Fruit fly (Drosophila melanogaster) whole organism, pupa: ENCODE results near the gene HERC2.
"Not testable (repeated sequence)": the region's sequence is repeated elsewhere in the genome, so short reads cannot be mapped to it uniquely, and the experiment has no call there.

Source experiments
- CG10348 ChIP-seq: fragments of 200-800 bp; sonication (Bioruptor generic); IDR thresholded peaks from 2 replicates; pipeline ENCODE4 v1.3.6; 2022; ENCODE audit warnings: missing biosample characterization, missing genetic modification characterization
- CG12605 ChIP-seq: fragments of 200-800 bp; sonication (Bioruptor generic); IDR thresholded peaks from 2 replicates; pipeline ENCODE4 v1.3.6; 2022; ENCODE audit warnings: missing biosample characterization, missing genetic modification characterization
- CG13204 ChIP-seq: fragments of 200-800 bp; sonication (Bioruptor generic); optimal IDR thresholded peaks from 2 replicates; lab custom pipeline; 2018; ENCODE audit warnings: missing biosample characterization, mild to moderate bottlenecking, missing genetic modification characterization, moderate library complexity
- CG14655 ChIP-seq: fragments of 200-800 bp; sonication (Bioruptor generic); optimal IDR thresholded peaks from 3 replicates; lab custom pipeline; 2017; ENCODE audit warnings: mild to moderate bottlenecking, missing biosample characterization, missing genetic modification reagents, missing genetic modification characterization
- CG15710 ChIP-seq: fragments of 200-800 bp; sonication (Bioruptor generic); optimal IDR thresholded peaks from 2 replicates; lab custom pipeline; 2018; ENCODE audit warnings: missing biosample characterization, mild to moderate bottlenecking, missing genetic modification characterization, moderate library complexity
- CG17806 ChIP-seq: fragments of 200-800 bp; sonication (Bioruptor generic); optimal IDR thresholded peaks from 2 replicates; lab custom pipeline; 2018; ENCODE audit warnings: missing biosample characterization, mild to moderate bottlenecking, missing genetic modification characterization, moderate library complexity
- CG32121 ChIP-seq: fragments of 200-800 bp; sonication (Bioruptor generic); IDR thresholded peaks from 2 replicates; pipeline ENCODE4 v1.3.6; 2022; ENCODE audit warnings: missing biosample characterization, missing genetic modification characterization
- CG34367 ChIP-seq: fragments of 200-800 bp; sonication (Bioruptor generic); optimal IDR thresholded peaks from 2 replicates; lab custom pipeline; 2018; ENCODE audit warnings: missing biosample characterization, mild to moderate bottlenecking, missing genetic modification characterization
- CG4496 ChIP-seq: fragments of 200-800 bp; sonication (Bioruptor generic); IDR thresholded peaks from 3 replicates; pipeline ENCODE4 v1.3.6; 2022; ENCODE audit warnings: missing biosample characterization, missing genetic modification characterization
- CG8159 ChIP-seq: fragments of 200-800 bp; sonication (Bioruptor generic); optimal IDR thresholded peaks from 3 replicates; lab custom pipeline; 2018; ENCODE audit warnings: missing biosample characterization, mild to moderate bottlenecking, missing genetic modification characterization, moderate library complexity
- CG8301 ChIP-seq: fragments of 200-800 bp; sonication (Bioruptor generic); optimal IDR thresholded peaks from 2 replicates; lab custom pipeline; 2018; ENCODE audit warnings: missing biosample characterization, mild to moderate bottlenecking, missing genetic modification characterization
- CG9948 ChIP-seq: fragments of 200-800 bp; sonication (Bioruptor generic); optimal IDR thresholded peaks from 2 replicates; lab custom pipeline; 2018; ENCODE audit warnings: missing biosample characterization, mild to moderate bottlenecking, missing genetic modification characterization, moderate library complexity
- D1 ChIP-seq: fragments of 200-800 bp; sonication (Bioruptor generic); optimal IDR thresholded peaks from 2 replicates; lab custom pipeline; 2018; ENCODE audit warnings: missing biosample characterization, mild to moderate bottlenecking, missing genetic modification characterization, moderate library complexity
- EcR ChIP-seq: fragments of 200-800 bp; sonication (Bioruptor generic); optimal IDR thresholded peaks from 3 replicates; lab custom pipeline; 2019; ENCODE audit warnings: missing biosample characterization, missing genetic modification characterization, mild to moderate bottlenecking, moderate library complexity, missing genetic modification reagents
- Ets98B ChIP-seq: fragments of 200-800 bp; sonication (Bioruptor generic); IDR thresholded peaks from 2 replicates; pipeline ENCODE4 v1.3.6; 2022; ENCODE audit warnings: missing biosample characterization, missing genetic modification characterization
- Pif1A ChIP-seq: fragments of 200-800 bp; sonication (Bioruptor generic); optimal IDR thresholded peaks from 3 replicates; lab custom pipeline; 2016; ENCODE audit warnings: missing biosample characterization, missing genetic modification characterization
- Pif1B ChIP-seq: fragments of 200-800 bp; sonication (Bioruptor generic); optimal IDR thresholded peaks from 3 replicates; lab custom pipeline; 2016; ENCODE audit warnings: missing biosample characterization, missing genetic modification characterization
- fd96Ca ChIP-seq: fragments of 200-800 bp; sonication (Bioruptor generic); IDR thresholded peaks from 3 replicates; pipeline ENCODE4 v1.3.6; 2022; ENCODE audit warnings: missing biosample characterization, missing genetic modification characterization
- gl ChIP-seq: fragments of 200-800 bp; sonication (Bioruptor generic); optimal IDR thresholded peaks from 2 replicates; lab custom pipeline; 2018; ENCODE audit warnings: missing biosample characterization, mild to moderate bottlenecking, missing genetic modification characterization
- rn ChIP-seq: fragments of 200-800 bp; sonication (Bioruptor generic); IDR thresholded peaks from 2 replicates; pipeline ENCODE4 v1.3.6; 2022; ENCODE audit warnings: missing biosample characterization, missing genetic modification characterization

HERC2 gene

DNA sequence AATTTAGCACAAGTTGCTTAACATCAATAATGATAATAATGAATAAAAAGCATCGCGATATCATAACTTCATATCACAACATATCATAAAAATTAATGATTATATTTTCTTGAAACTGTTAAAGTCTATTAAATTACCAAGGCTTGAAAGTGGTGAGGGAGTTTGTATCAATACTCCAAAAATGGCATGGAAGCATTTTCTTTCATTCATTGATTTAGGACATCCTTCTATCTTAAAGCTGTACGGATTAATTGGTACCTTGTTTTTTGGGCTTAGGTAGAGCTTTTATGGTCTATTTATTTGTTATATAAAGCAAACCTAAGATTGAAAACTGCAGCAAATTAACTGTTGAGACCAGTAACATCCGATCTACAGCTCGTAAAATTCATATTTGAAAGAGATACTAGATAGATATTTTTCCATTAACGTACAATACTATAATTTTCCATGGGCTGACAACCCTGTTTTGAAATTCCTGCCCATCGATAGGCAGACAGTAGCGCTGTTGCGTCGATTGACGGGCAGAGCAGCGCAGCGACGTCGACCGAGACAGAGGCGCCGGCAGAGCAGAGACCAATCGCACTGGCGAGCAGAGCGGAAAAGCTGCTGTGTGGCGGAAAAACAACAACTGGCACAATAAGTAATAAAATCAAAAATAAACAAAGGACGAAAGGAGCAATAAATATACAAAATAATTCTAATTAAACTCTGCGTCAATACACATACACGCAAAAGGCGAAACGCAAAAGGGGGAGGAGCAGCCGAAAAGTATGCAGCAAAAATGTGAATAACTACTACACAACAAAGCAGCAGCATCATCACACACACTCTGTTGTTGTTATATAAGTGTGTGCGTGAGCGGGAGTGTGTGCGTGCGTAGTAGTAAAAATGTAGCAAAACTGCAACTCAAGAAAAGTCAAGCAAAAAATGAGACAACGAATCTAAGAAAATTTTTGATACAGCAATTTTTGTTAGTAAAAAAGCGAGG is 39.4 kb downstream of the HERC2 start, which contains the start of gene CG1695:
Gene CG1695 (plus strand): TSS at position 606 of the 988 bp plus-strand sequence.
- TF ChIP-seq CG8159 (tag; lab: Kevin White, UChicago) (peak; percentile 6), CG15710 (tag; lab: Kevin White, UChicago) (no peak), CG14655 (peak; percentile 18), gl (no peak), CG4496 (GFP tag; lab: Robert Waterston, UW) (peak; percentile 15; the same call in 1 of the 3 replicates), Pif1A (GFP tag; lab: Kevin White, UChicago) (peak; percentile 2), D1 (tag; lab: Kevin White, UChicago) (no peak), Pif1B (GFP tag; lab: Kevin White, UChicago) (no peak), CG34367 (no peak)

DNA sequence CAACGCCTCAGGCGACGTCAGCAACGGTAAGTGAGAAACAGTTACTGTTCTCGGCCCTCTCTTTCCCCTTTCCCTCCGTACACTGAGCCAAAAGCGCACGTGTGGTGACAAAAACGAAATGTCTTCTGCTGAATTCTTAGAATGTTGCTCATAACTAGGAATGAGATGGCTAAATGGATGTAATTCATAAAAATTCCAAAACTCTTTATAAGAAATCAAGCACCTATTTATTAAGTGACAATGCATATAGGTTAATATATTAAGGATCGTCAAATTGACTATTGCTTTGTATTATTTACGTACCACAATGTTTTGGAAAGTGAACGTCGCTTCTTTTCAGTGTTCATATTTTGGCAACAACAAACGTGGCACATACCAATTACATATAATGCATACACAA is 40.3 kb downstream of the HERC2 start:
- TF ChIP-seq D1 (tag; lab: Kevin White, UChicago) (no peak), rn (GFP tag; lab: Robert Waterston, UW) (no peak), CG32121 (GFP tag; lab: Robert Waterston, UW) (no peak), CG12605 (GFP tag; lab: Robert Waterston, UW) (no peak), gl (no peak), CG14655 (no peak), CG8159 (tag; lab: Kevin White, UChicago) (no peak), fd96Ca (GFP tag; lab: Robert Waterston, UW) (no peak), CG15710 (tag; lab: Kevin White, UChicago) (no peak), CG4496 (GFP tag; lab: Robert Waterston, UW) (no peak), CG8301 (no peak), EcR (GFP tag; lab: Kevin White, UChicago) (no peak), CG10348 (GFP tag; lab: Robert Waterston, UW) (no peak), CG17806 (tag; lab: Kevin White, UChicago) (no peak), Pif1A (GFP tag; lab: Kevin White, UChicago) (no peak)

DNA sequence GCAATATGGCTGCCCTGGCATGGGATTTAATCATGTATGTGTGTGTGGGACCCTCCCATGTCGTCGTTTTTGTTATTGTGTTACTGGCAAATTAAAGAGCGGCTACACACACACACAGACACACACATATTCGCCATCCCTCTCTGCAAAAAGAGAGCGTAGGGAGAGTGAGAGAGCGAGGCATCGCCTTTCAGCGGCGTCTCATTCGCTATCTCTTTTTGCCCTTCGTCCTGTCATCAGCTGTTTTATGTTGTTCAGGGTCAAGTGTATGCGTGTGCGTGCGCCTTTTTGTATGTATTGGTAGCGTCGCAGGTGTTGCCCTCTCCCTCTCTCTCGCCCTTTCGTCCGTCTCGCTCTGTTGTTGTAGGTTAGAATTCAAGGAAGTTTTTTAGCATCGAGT is 42.7 kb downstream of the HERC2 start:
- TF ChIP-seq CG8301 (no peak), Pif1B (GFP tag; lab: Kevin White, UChicago) (no peak), gl (no peak), Pif1A (GFP tag; lab: Kevin White, UChicago) (no peak), CG12605 (GFP tag; lab: Robert Waterston, UW) (no peak), fd96Ca (GFP tag; lab: Robert Waterston, UW) (no peak), CG8159 (tag; lab: Kevin White, UChicago) (no peak), CG34367 (no peak), CG4496 (GFP tag; lab: Robert Waterston, UW) (no peak), CG13204 (GFP tag; lab: Kevin White, UChicago) (no peak), CG10348 (GFP tag; lab: Robert Waterston, UW) (no peak), D1 (tag; lab: Kevin White, UChicago) (no peak), CG14655 (no peak), CG15710 (tag; lab: Kevin White, UChicago) (no peak), CG9948 (no peak), EcR (GFP tag; lab: Kevin White, UChicago) (no peak), Ets98B (GFP tag; lab: Robert Waterston, UW) (no peak)
- TF ChIP-seq, all 21 proteins: peak for 0

DNA sequence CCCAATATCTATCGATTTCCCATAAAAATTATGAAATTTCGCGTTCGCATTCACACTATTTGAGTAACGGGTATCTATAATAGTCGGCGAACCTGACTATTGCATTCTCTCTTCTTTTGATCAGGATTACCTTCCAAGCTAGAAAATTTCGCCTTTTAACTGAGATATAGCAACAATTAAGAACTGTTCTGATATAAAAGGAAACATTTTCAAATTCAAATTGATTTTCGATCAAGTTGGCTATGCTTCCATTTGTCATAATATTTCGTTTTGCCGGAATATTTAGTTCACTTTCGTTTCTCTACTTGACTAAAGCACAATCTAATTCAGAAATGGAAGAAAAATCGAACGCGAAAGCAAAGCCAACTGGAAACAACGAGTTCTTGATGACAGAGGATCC is 51.9 kb downstream of the HERC2 start, which contains the start of gene CG42578:
Gene CG42578 (plus strand): TSS at position 301 of the 400 bp plus-strand sequence.
- not testable (repeated sequence) for TF ChIP-seq Pif1B (GFP tag; lab: Kevin White, UChicago); CG14655; CG32121 (GFP tag; lab: Robert Waterston, UW)
- TF ChIP-seq, all 21 proteins: peak for 0; not testable (repeated sequence) for 21

DNA sequence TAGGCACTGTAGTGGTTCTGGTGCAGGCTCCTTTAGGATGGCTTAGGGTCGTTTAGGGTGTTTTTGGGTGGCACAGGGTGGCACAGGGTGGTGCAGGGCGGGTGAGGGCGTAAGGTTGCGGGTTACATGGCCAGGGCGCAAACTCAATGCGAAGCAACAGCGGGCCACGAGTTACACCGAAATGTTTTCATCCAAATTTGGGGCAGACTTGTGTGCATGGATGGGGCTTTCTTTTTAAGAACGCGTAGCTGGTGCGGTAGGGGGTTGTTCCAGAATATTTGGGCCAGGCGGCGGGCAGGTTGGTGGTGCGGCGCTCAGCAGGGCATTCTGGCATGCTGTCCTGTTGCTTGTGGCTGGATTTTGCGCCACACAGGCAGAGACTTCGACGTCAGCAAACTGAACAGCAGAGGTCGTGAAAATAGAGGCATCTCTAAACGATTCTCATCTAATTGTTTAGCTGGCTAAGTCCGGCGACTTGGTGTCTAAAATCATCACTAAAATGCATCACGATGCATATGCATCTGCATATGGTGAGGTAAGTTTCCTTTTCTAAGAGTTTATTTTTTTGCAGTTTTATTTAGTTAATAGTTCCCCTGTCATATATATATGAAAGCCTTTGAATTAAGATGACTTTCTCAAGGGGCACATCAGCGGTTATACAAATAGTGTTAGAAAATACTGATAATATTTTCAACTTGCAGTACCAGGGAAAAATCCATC is 53.8 kb downstream of the HERC2 start:
- TF ChIP-seq CG14655 (peak; percentile 12), CG9948 (no peak), CG8159 (tag; lab: Kevin White, UChicago) (peak; percentile 31), CG15710 (tag; lab: Kevin White, UChicago) (no peak)

DNA sequence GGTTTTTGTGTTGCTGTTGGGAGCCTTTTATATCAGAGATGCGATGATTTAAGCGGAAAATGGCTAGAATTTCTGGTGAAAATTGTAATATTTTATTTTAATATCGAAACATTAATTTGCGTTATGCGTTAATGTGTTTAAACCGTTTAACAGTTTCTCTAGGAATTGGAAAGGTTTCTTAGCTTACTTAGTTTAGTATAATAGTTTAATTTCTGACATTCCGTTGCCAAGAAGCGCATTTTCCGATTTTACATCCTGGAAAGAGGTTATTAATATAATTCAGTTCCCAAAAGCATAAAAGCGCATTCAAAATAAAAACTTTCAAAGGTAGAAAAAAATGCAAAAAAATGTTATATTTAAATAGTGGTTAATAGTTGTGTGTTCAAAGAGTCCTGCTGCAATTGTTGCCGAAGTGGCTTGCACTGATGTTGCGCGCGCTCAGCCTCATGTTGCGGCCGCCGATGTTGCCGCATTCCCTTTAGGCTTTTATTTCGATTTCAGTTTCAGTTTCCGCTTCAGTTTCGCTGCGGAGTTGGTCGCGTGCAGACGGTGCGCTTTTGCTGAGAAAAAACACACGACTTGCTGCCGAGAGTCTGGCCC is 54.7 kb downstream of the HERC2 start, which contains the start of gene tbc:
Gene tbc (plus strand): TSS at position 504 of the 600 bp plus-strand sequence.
- no peak for TF ChIP-seq CG32121 (GFP tag; lab: Robert Waterston, UW)
- no peak for TF ChIP-seq EcR (GFP tag; lab: Kevin White, UChicago)
- no peak for TF ChIP-seq CG17806 (tag; lab: Kevin White, UChicago)
- TF ChIP-seq CG34367, result no peak
- TF ChIP-seq CG13204 (GFP tag; lab: Kevin White, UChicago), result no peak
